Worm (Caenorhabditis elegans) whole organism, L3 larva: ENCODE results near the gene Y37E11AR.7.
A peak's percentile ranks its signal among the peaks of the same experiment; 100 is the strongest.

Experiments
- ZK546.5 ChIP-seq: sonication (generic microtip); optimal IDR thresholded peaks from 2 replicates; lab custom pipeline; 2017; ENCODE audit warnings: missing biosample characterization, missing genetic modification characterization
- aly-2 ChIP-seq: fragments of 150-350 bp; optimal IDR thresholded peaks from 2 replicates; lab custom pipeline; 2014; ENCODE audit warnings: missing biosample characterization, missing genetic modification characterization
- ama-1 ChIP-seq: fragments of 150-350 bp; optimal IDR thresholded peaks from 2 replicates; lab custom pipeline; 2018
- ceh-28 ChIP-seq: fragments of 150-350 bp; optimal IDR thresholded peaks from 2 replicates; lab custom pipeline; 2014; ENCODE audit warnings: missing biosample characterization, missing genetic modification reagents, missing genetic modification characterization
- ceh-82 ChIP-seq: fragments of 150-350 bp; optimal IDR thresholded peaks from 2 replicates; lab custom pipeline; 2014; ENCODE audit warnings: missing biosample characterization, missing genetic modification characterization
- ceh-9 ChIP-seq: sonication (generic microtip); optimal IDR thresholded peaks from 2 replicates; lab custom pipeline; 2018; ENCODE audit warnings: missing biosample characterization, missing genetic modification characterization
- daf-12 ChIP-seq: fragments of 150-350 bp; optimal IDR thresholded peaks from 2 replicates; lab custom pipeline; 2014; ENCODE audit warnings: missing biosample characterization, missing genetic modification reagents, missing genetic modification characterization
- egl-27 ChIP-seq: sonication (generic microtip); optimal IDR thresholded peaks from 4 replicates; lab custom pipeline; 2017; ENCODE audit warnings: missing biosample characterization, missing genetic modification reagents, missing genetic modification characterization
- egl-5 ChIP-seq: fragments of 150-350 bp; optimal IDR thresholded peaks from 2 replicates; lab custom pipeline; 2017; ENCODE audit warnings: missing biosample characterization, missing genetic modification reagents, missing genetic modification characterization, inconsistent platforms
- elt-2 ChIP-seq: sonication (generic microtip); optimal IDR thresholded peaks from 2 replicates; lab custom pipeline; 2016; ENCODE audit warnings: missing genetic modification reagents, mild to moderate bottlenecking, missing genetic modification characterization, missing compliant biosample characterization
- elt-3 ChIP-seq, 3 experiments: fragments of 150-350 bp in 1 of 3; sonication (generic microtip) in 2 of 3; optimal IDR thresholded peaks; 2 replicates in 2 of 3; 4 replicates in 1 of 3; lab custom pipeline; 2014 to 2017; ENCODE audit warnings: missing biosample characterization in 3 of 3, missing genetic modification characterization in 3 of 3
- eor-1 ChIP-seq, 2 experiments: fragments of 150-350 bp; optimal IDR thresholded peaks; 2 replicates each; lab custom pipeline; 2014 to 2018; ENCODE audit warnings: missing biosample characterization in 2 of 2, missing genetic modification characterization in 2 of 2
- fkh-2 ChIP-seq: fragments of 150-350 bp; optimal IDR thresholded peaks from 2 replicates; lab custom pipeline; 2014; ENCODE audit warnings: missing biosample characterization, missing genetic modification reagents, missing genetic modification characterization
- hmg-11 ChIP-seq: sonication (generic microtip); optimal IDR thresholded peaks from 2 replicates; lab custom pipeline; 2016; ENCODE audit warnings: missing genetic modification characterization, missing compliant biosample characterization
- jun-1 ChIP-seq: fragments of 150-350 bp; optimal IDR thresholded peaks from 2 replicates; lab custom pipeline; 2014; ENCODE audit warnings: missing biosample characterization, missing genetic modification reagents, missing genetic modification characterization
- lin-15B ChIP-seq: fragments of 150-350 bp; optimal IDR thresholded peaks from 2 replicates; lab custom pipeline; 2014; ENCODE audit warnings: missing biosample characterization, missing genetic modification characterization
- lin-39 ChIP-seq: fragments of 150-350 bp; optimal IDR thresholded peaks from 2 replicates; lab custom pipeline; 2018; ENCODE audit warnings: missing biosample characterization, missing genetic modification reagents, missing genetic modification characterization
- mdl-1 ChIP-seq: fragments of 150-350 bp; optimal IDR thresholded peaks from 2 replicates; lab custom pipeline; 2014; ENCODE audit warnings: missing biosample characterization, missing genetic modification characterization
- mml-1 ChIP-seq: fragments of 150-350 bp; sonication (generic microtip); optimal IDR thresholded peaks from 3 replicates; lab custom pipeline; 2014; ENCODE audit warnings: missing biosample characterization, missing genetic modification characterization
- nhr-11 ChIP-seq: fragments of 150-350 bp; optimal IDR thresholded peaks from 2 replicates; lab custom pipeline; 2014; ENCODE audit warnings: missing biosample characterization, missing genetic modification characterization
- nhr-12 ChIP-seq: fragments of 150-350 bp; optimal IDR thresholded peaks from 2 replicates; lab custom pipeline; 2014; ENCODE audit warnings: missing biosample characterization, missing genetic modification characterization
- nhr-23 ChIP-seq: fragments of 150-350 bp; optimal IDR thresholded peaks from 2 replicates; lab custom pipeline; 2014; ENCODE audit warnings: missing biosample characterization, missing genetic modification reagents, missing genetic modification characterization
- nhr-237 ChIP-seq: fragments of 150-350 bp; optimal IDR thresholded peaks from 2 replicates; lab custom pipeline; 2014; ENCODE audit warnings: missing biosample characterization, missing genetic modification characterization
- nhr-43 ChIP-seq: sonication (generic microtip); optimal IDR thresholded peaks from 2 replicates; lab custom pipeline; 2016; ENCODE audit warnings: mild to moderate bottlenecking, missing genetic modification characterization, missing compliant biosample characterization; ENCODE audit not compliant: poor library complexity, severe bottlenecking
- nhr-67 ChIP-seq: fragments of 150-350 bp; optimal IDR thresholded peaks from 2 replicates; lab custom pipeline; 2014; ENCODE audit warnings: missing biosample characterization, missing genetic modification characterization
- nhr-77 ChIP-seq: fragments of 150-350 bp; optimal IDR thresholded peaks from 2 replicates; lab custom pipeline; 2014; ENCODE audit warnings: missing biosample characterization, missing genetic modification characterization
- pha-4 ChIP-seq: fragments of 150-350 bp; optimal IDR thresholded peaks from 2 replicates; lab custom pipeline; 2014; ENCODE audit warnings: missing biosample characterization, missing genetic modification reagents, missing genetic modification characterization
- pqm-1 ChIP-seq: fragments of 150-350 bp; optimal IDR thresholded peaks from 2 replicates; lab custom pipeline; 2017; ENCODE audit warnings: missing biosample characterization, missing genetic modification characterization, inconsistent platforms
- sea-2 ChIP-seq: fragments of 150-350 bp; sonication (generic microtip); optimal IDR thresholded peaks from 4 replicates; lab custom pipeline; 2014; ENCODE audit warnings: missing biosample characterization, missing genetic modification reagents, missing genetic modification characterization
- snpc-4 ChIP-seq: fragments of 150-350 bp; optimal IDR thresholded peaks from 2 replicates; lab custom pipeline; 2014; ENCODE audit warnings: missing biosample characterization, missing genetic modification characterization
- unc-39 ChIP-seq: sonication (generic microtip); optimal IDR thresholded peaks from 4 replicates; lab custom pipeline; 2017; ENCODE audit warnings: missing biosample characterization, missing genetic modification characterization
- unc-62 ChIP-seq: fragments of 150-350 bp; sonication (generic microtip); optimal IDR thresholded peaks from 4 replicates; lab custom pipeline; 2014; ENCODE audit warnings: missing biosample characterization, missing genetic modification reagents, missing genetic modification characterization
- ztf-11 ChIP-seq: fragments of 150-350 bp; optimal IDR thresholded peaks from 2 replicates; lab custom pipeline; 2014; ENCODE audit warnings: missing biosample characterization, missing genetic modification characterization
- ztf-4 ChIP-seq: fragments of 150-350 bp; optimal IDR thresholded peaks from 2 replicates; lab custom pipeline; 2014; ENCODE audit warnings: missing biosample characterization, missing genetic modification characterization

The Y37E11AR.7 gene

DNA sequence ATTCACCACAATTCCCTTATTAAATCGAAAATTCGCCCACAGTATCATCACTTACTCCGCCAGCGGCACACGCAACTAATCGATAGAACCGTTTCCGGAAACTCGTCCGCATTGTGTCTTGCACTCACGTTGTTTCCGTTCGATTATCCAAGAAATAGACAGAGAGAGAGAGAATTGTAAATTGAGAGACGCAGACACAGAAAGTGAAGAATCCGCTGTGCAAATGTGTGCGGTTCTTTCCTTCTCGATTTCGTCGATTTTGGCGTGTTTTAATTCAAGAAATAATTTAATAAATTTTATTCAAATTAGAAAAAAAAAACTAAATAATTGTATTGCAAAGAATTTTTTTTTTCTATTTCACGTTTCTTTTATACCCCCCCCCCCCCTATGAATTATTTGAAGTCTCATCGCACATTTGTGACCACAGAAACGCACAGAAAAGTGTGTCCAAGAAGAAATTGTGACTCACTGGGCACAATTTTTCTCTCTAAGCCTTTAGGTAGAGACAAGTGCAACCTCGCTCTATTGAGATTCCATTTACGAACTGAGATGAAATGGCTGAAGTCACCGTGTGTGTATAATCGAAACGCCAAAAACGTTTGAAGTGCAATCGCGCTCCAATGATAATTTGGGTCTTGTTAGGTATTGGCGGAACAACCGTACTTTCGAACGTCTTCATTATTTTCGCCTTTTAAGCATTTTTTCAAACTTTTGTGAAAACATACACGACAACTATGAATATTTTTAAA, 16.4 kb downstream of the Y37E11AR.7 start, which contains the start of gene nape-2:
nape-2 (minus strand) TSS at position 271 of the 749 bp plus-strand sequence.
- TF ChIP-seq lin-39 (tag; lab: Kevin White, UChicago): peak; percentile 33
- TF ChIP-seq pha-4 (tag; lab: Kevin White, UChicago): peak; percentile 31
- peak; percentile 23 for TF ChIP-seq lin-15B (tag; lab: Kevin White, UChicago)
- TF ChIP-seq nhr-12 (tag; lab: Kevin White, UChicago): no peak

DNA sequence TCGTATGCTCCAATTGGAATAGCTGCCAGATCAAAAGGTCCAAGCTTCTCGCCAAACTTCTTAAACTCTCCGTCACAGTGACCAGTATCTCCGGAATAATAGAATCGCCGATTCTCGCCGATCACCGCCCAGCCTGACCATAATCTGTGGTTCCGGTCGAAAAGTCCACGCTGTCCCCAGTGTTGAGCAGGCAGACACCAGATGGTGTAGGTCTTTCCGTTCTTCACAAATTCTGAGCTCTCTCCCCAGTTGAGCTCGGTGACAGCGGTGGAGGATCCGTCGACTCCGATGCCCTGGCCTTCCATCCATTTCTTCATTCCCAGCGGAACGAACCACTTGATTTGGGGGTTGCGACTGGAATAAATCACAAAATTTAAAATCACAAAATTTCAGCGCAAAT, 19.0 kb downstream of the Y37E11AR.7 start:
- TF ChIP-seq unc-39 (tag; lab: Kevin White, UChicago) (no peak), sea-2 (GFP tag; lab: Kevin White, UChicago) (no peak), snpc-4 (tag; lab: Kevin White, UChicago) (no peak), fkh-2 (no peak), ceh-9 (tag; lab: Kevin White, UChicago) (no peak), egl-27 (tag; lab: Kevin White, UChicago) (no peak), jun-1 (no peak), eor-1 (tag; optimal IDR thresholded peaks at IDR 0.05; lab: Kevin White, UChicago) (no peak), ZK546.5 (tag; lab: Kevin White, UChicago) (no peak), pqm-1 (tag; lab: Kevin White, UChicago) (no peak), ceh-82 (no peak), nhr-11 (tag; lab: Kevin White, UChicago) (no peak), lin-39 (tag; lab: Kevin White, UChicago) (no peak), lin-15B (tag; lab: Kevin White, UChicago) (no peak), egl-5 (no peak)

DNA sequence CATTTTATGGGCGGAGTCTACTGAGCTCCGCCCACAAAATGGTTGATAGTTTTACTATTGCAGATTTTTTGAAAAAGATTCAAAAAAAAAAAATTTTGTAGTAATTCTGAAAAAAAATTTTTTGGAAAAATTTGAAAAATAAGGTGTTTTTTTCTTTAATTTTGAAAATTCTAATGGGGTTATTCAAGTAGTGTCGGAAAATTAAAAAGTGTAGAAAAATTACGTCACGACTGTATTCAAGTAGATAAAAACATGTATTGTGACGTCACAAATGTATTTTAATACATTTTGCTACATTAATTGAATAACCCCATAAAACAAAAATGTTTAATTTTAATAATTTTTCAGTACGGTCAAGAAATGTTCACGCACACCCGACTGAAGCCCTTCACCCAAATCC, 22.0 kb downstream of the Y37E11AR.7 start:
- TF ChIP-seq nhr-23 (tag; lab: Kevin White, UChicago) (no peak), ztf-4 (no peak), elt-3 (tag; optimal IDR thresholded peaks at IDR 0.05; lab: Kevin White, UChicago) (no peak), mml-1 (tag; lab: Kevin White, UChicago) (no peak), ama-1 (lab: Kevin White, UChicago) (no peak), egl-5 (no peak), daf-12 (tag; lab: Kevin White, UChicago) (no peak), lin-39 (tag; lab: Kevin White, UChicago) (no peak), pqm-1 (tag; lab: Kevin White, UChicago) (no peak), elt-2 (tag; lab: Kevin White, UChicago) (no peak), ceh-9 (tag; lab: Kevin White, UChicago) (no peak), nhr-237 (tag; lab: Kevin White, UChicago) (no peak), ztf-11 (no peak), nhr-67 (tag; lab: Kevin White, UChicago) (no peak), jun-1 (no peak), egl-27 (tag; lab: Kevin White, UChicago) (no peak), ceh-28 (no peak), eor-1 (tag; optimal IDR thresholded peaks at IDR 0.05; lab: Kevin White, UChicago) (no peak), nhr-43 (tag; lab: Kevin White, UChicago) (no peak), sea-2 (GFP tag; lab: Kevin White, UChicago) (no peak)

DNA sequence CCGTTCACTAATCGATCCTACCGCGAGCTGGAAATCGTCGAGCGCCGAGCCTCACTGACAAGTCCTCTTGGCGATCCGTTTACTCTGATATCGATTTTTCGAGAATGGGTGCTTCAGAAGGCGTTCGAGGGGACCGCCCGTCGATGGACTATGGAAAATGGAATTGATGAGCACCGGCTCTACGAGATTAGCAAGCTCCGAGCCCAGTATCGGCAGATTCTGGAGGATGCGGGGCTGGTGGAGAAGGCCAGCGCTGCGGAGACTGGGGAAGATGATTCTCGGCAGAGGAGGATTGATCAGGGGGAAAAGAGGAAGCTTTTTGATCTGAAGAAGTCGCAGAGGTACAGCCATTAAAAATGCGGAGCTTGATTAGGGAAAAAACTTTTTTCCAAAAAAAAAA, 23.8 kb downstream of the Y37E11AR.7 start:
- TF ChIP-seq unc-39 (tag; lab: Kevin White, UChicago) (no peak), elt-3 (tag; optimal IDR thresholded peaks at IDR 0.05; lab: Kevin White, UChicago) (no peak), ceh-9 (tag; lab: Kevin White, UChicago) (no peak), aly-2 (tag; lab: Kevin White, UChicago) (no peak), elt-2 (tag; lab: Kevin White, UChicago) (no peak), daf-12 (tag; lab: Kevin White, UChicago) (no peak), pha-4 (tag; lab: Kevin White, UChicago) (no peak), lin-15B (tag; lab: Kevin White, UChicago) (no peak), ztf-11 (no peak), snpc-4 (tag; lab: Kevin White, UChicago) (no peak), ceh-28 (no peak), ama-1 (lab: Kevin White, UChicago) (no peak), nhr-237 (tag; lab: Kevin White, UChicago) (no peak), nhr-77 (no peak), fkh-2 (no peak), nhr-43 (tag; lab: Kevin White, UChicago) (no peak), unc-62 (GFP tag; lab: Kevin White, UChicago) (no peak), mdl-1 (tag; lab: Kevin White, UChicago) (no peak), nhr-67 (tag; lab: Kevin White, UChicago) (no peak), hmg-11 (tag; lab: Kevin White, UChicago) (no peak)
